Worm (Caenorhabditis elegans) whole organism, mixed stage, embryonic: Measurements from ENCODE around the gene bed-1.

Experiments used
- M03D4.4 ChIP-seq: sonication (generic microtip); optimal IDR thresholded peaks from 2 replicates; lab custom pipeline; 2017; ENCODE audit warnings: mild to moderate bottlenecking, missing genetic modification characterization, missing compliant biosample characterization
- bed-3 ChIP-seq: fragments of 200-800 bp; sonication (Bioruptor generic); optimal IDR thresholded peaks from 3 replicates; lab custom pipeline; 2018; ENCODE audit warnings: mild to moderate bottlenecking, missing genetic modification characterization, moderate library complexity, missing compliant biosample characterization
- blmp-1 ChIP-seq: fragments of 150-350 bp; optimal IDR thresholded peaks from 2 replicates; lab custom pipeline; 2014; ENCODE audit warnings: missing biosample characterization, missing genetic modification characterization
- ceh-39 ChIP-seq: fragments of 150-350 bp; optimal IDR thresholded peaks from 2 replicates; lab custom pipeline; 2014; ENCODE audit warnings: missing biosample characterization, missing genetic modification characterization
- ceh-43 ChIP-seq: fragments of 200-800 bp; sonication (Bioruptor generic); optimal IDR thresholded peaks from 2 replicates; lab custom pipeline; 2018; ENCODE audit warnings: mild to moderate bottlenecking, missing genetic modification characterization, moderate library complexity, missing compliant biosample characterization
- ceh-83 ChIP-seq: fragments of 200-800 bp; sonication (Bioruptor generic); optimal IDR thresholded peaks from 2 replicates; lab custom pipeline; 2018; ENCODE audit warnings: mild to moderate bottlenecking, missing genetic modification characterization, missing compliant biosample characterization
- ces-1 ChIP-seq: fragments of 150-350 bp; optimal IDR thresholded peaks from 2 replicates; lab custom pipeline; 2014; ENCODE audit warnings: missing biosample characterization, missing genetic modification reagents, missing genetic modification characterization
- cnd-1 ChIP-seq: fragments of 200-800 bp; sonication (Bioruptor generic); optimal IDR thresholded peaks from 2 replicates; lab custom pipeline; 2018; ENCODE audit warnings: mild to moderate bottlenecking, missing genetic modification characterization, missing compliant biosample characterization
- drap-1 ChIP-seq: fragments of 200-800 bp; sonication (Bioruptor generic); optimal IDR thresholded peaks from 3 replicates; lab custom pipeline; 2018; ENCODE audit warnings: mild to moderate bottlenecking, missing genetic modification characterization, missing compliant biosample characterization
- elt-1 ChIP-seq: sonication (generic microtip); optimal IDR thresholded peaks from 2 replicates; lab custom pipeline; 2017; ENCODE audit warnings: missing genetic modification characterization, mild to moderate bottlenecking, missing compliant biosample characterization, antibody characterized with exemption, moderate library complexity, borderline replicate concordance; ENCODE audit not compliant: insufficient read depth
- elt-3 ChIP-seq: fragments of 150-350 bp; optimal IDR thresholded peaks from 2 replicates; lab custom pipeline; 2014; ENCODE audit warnings: missing biosample characterization, missing genetic modification characterization
- flh-1 ChIP-seq: fragments of 200-800 bp; sonication (Bioruptor generic); optimal IDR thresholded peaks from 2 replicates; lab custom pipeline; 2018; ENCODE audit warnings: mild to moderate bottlenecking, missing genetic modification characterization, moderate library complexity, missing compliant biosample characterization
- ham-2 ChIP-seq: fragments of 200-800 bp; sonication (Bioruptor generic); optimal IDR thresholded peaks from 2 replicates; lab custom pipeline; 2018; ENCODE audit warnings: mild to moderate bottlenecking, missing genetic modification characterization, missing compliant biosample characterization
- hlh-1 ChIP-seq: fragments of 150-350 bp; optimal IDR thresholded peaks from 2 replicates; lab custom pipeline; 2014; ENCODE audit warnings: missing biosample characterization, missing genetic modification reagents, missing genetic modification characterization
- lin-13 ChIP-seq: fragments of 150-350 bp; optimal IDR thresholded peaks from 2 replicates; lab custom pipeline; 2014; ENCODE audit warnings: missing biosample characterization, missing genetic modification characterization
- lin-32 ChIP-seq: fragments of 200-800 bp; sonication (Bioruptor generic); optimal IDR thresholded peaks from 2 replicates; lab custom pipeline; 2018; ENCODE audit warnings: mild to moderate bottlenecking, missing genetic modification characterization, missing compliant biosample characterization
- lsy-2 ChIP-seq: fragments of 150-350 bp; optimal IDR thresholded peaks from 2 replicates; lab custom pipeline; 2014; ENCODE audit warnings: missing biosample characterization, missing genetic modification characterization
- mab-5 ChIP-seq: fragments of 150-350 bp; optimal IDR thresholded peaks from 2 replicates; lab custom pipeline; 2014; ENCODE audit warnings: missing biosample characterization, missing genetic modification characterization
- mep-1 ChIP-seq: fragments of 150-350 bp; optimal IDR thresholded peaks from 2 replicates; lab custom pipeline; 2017; ENCODE audit warnings: missing biosample characterization, missing genetic modification reagents, missing genetic modification characterization, inconsistent platforms
- mls-2 ChIP-seq: sonication (generic microtip); optimal IDR thresholded peaks from 2 replicates; lab custom pipeline; 2016; ENCODE audit warnings: mild to moderate bottlenecking, missing genetic modification characterization, moderate library complexity, missing compliant biosample characterization
- nhr-12 ChIP-seq: fragments of 150-350 bp; optimal IDR thresholded peaks from 2 replicates; lab custom pipeline; 2014; ENCODE audit warnings: missing biosample characterization, missing genetic modification characterization
- nhr-2 ChIP-seq: fragments of 150-350 bp; optimal IDR thresholded peaks from 2 replicates; lab custom pipeline; 2014; ENCODE audit warnings: missing biosample characterization, missing genetic modification characterization
- nhr-237 ChIP-seq: fragments of 150-350 bp; optimal IDR thresholded peaks from 2 replicates; lab custom pipeline; 2014; ENCODE audit warnings: missing biosample characterization, missing genetic modification characterization
- nhr-76 ChIP-seq: sonication (generic microtip); optimal IDR thresholded peaks from 2 replicates; lab custom pipeline; 2017; ENCODE audit warnings: missing biosample characterization, missing genetic modification characterization
- pha-4 ChIP-seq: fragments of 150-350 bp; optimal IDR thresholded peaks from 2 replicates; lab custom pipeline; 2018; ENCODE audit warnings: missing biosample characterization, missing genetic modification reagents, missing genetic modification characterization
- sem-2 ChIP-seq: fragments of 200-800 bp; sonication (Bioruptor generic); optimal IDR thresholded peaks from 2 replicates; lab custom pipeline; 2018; ENCODE audit warnings: mild to moderate bottlenecking, missing genetic modification characterization, missing compliant biosample characterization
- snpc-4 ChIP-seq: fragments of 150-350 bp; optimal IDR thresholded peaks from 2 replicates; lab custom pipeline; 2014; ENCODE audit warnings: missing biosample characterization, missing genetic modification characterization
- sptf-1 ChIP-seq: sonication (generic microtip); optimal IDR thresholded peaks from 2 replicates; lab custom pipeline; 2017; ENCODE audit warnings: mild to moderate bottlenecking, missing genetic modification characterization, moderate library complexity, missing compliant biosample characterization
- tbx-8 ChIP-seq: fragments of 200-800 bp; sonication (Bioruptor generic); optimal IDR thresholded peaks from 2 replicates; lab custom pipeline; 2018; ENCODE audit warnings: mild to moderate bottlenecking, missing genetic modification characterization, moderate library complexity, missing compliant biosample characterization
- unc-120 ChIP-seq: sonication (generic microtip); optimal IDR thresholded peaks from 2 replicates; lab custom pipeline; 2017; ENCODE audit warnings: missing genetic modification characterization, missing compliant biosample characterization; ENCODE audit not compliant: poor library complexity, severe bottlenecking
- unc-39 ChIP-seq: fragments of 150-350 bp; optimal IDR thresholded peaks from 2 replicates; lab custom pipeline; 2014; ENCODE audit warnings: missing biosample characterization, missing genetic modification characterization
- unc-62 ChIP-seq: fragments of 150-350 bp; optimal IDR thresholded peaks from 2 replicates; lab custom pipeline; 2014; ENCODE audit warnings: missing biosample characterization, missing genetic modification reagents, missing genetic modification characterization
- zip-8 ChIP-seq: fragments of 150-350 bp; optimal IDR thresholded peaks from 2 replicates; lab custom pipeline; 2014; ENCODE audit warnings: missing biosample characterization, missing genetic modification characterization
- ztf-11 ChIP-seq: fragments of 150-350 bp; optimal IDR thresholded peaks from 2 replicates; lab custom pipeline; 2014; ENCODE audit warnings: missing biosample characterization, missing genetic modification characterization

The bed-1 gene

DNA sequence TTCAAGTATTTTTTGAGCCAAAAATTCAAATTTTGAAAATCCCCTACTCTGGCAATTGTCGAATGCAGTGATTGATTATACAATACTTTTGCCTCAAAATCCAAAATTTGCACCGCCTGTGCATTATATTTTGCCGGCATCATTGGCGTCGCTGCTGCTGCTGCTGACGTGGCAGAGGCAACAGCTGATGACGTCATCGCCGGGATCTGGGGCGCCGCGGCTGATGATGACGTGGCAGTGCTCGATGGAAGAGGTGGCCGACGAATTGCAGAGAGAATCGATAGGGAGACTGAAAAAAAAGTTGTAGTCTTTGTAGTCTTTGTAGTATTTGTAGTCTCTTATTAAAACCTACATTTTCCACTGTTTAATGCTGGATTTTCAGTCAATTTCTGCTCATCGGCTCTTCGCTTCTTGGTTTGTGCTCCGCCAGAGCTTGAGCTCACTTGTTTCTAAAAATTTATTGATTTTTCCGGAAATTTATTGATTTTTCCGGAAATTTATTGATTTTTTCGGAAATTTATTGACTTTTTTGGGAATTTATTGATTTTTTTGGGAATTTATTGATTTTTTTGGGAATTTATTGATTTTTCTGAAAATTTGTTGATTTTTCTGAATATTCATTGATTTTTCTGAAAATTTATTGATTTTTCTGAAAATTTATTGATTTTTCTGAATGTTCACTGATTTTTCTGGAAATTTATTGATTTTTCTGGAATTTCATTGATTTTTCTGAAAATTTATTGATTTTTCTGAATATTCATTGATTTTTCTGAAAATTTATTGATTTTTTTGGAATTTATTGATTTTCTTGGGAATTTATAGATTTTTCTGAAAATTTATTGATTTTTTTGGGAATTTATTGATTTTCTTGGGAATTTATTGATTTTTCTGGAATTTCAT, 3.7 kb downstream of the bed-1 start:
- no peak for TF ChIP-seq hlh-1 (tag; lab: Kevin White, UChicago)
- no peak for TF ChIP-seq blmp-1 (tag; lab: Kevin White, UChicago)
- no peak for TF ChIP-seq mls-2 (tag; lab: Kevin White, UChicago)
- TF ChIP-seq elt-1 (tag; lab: Kevin White, UChicago) = no peak
- no peak for TF ChIP-seq unc-62 (GFP tag; lab: Kevin White, UChicago)
- TF ChIP-seq ceh-83 (GFP tag; lab: Kevin White, UChicago) = no peak
- TF ChIP-seq zip-8 = peak; percentile 63
- TF ChIP-seq ceh-39 = no peak
- TF ChIP-seq, all 35 proteins: peak for 1

DNA sequence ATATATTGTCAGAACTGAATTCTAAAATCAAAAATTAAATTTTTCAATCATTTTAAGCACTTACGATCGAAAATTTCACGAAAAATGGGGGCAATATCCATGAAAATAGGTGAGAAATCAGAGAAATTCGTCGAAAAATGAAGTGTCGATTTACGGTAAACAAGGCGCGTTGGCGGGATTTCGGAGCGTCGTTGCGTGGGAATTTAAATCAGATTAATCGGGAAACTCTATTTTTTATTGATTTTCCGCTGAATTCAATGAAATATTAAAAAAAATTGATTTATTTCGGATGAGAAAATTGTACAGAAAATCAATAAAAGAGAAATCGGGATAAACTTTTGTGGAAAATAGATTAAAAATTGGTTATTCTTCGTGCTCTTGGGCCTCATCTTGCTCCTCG, 5.5 kb downstream of the bed-1 start, which contains the start of gene Y39B6A.13:
Y39B6A.13 (minus strand) TSS at position 166 of the 400 bp plus-strand sequence.
- TF ChIP-seq lsy-2 (tag; lab: Kevin White, UChicago) = peak; percentile 17
- no peak for TF ChIP-seq sptf-1 (tag; lab: Kevin White, UChicago)
- TF ChIP-seq flh-1 (GFP tag; lab: Kevin White, UChicago) = no peak
- TF ChIP-seq nhr-237 = no peak
- TF ChIP-seq drap-1 (GFP tag; lab: Kevin White, UChicago) = no peak
- TF ChIP-seq tbx-8 = no peak
- TF ChIP-seq ces-1 (GFP tag; lab: Kevin White, UChicago) = peak; percentile 86
- no peak for TF ChIP-seq mep-1 (tag; lab: Kevin White, UChicago)
- TF ChIP-seq mab-5 (tag; lab: Kevin White, UChicago) = no peak
- no peak for TF ChIP-seq M03D4.4 (tag; lab: Kevin White, UChicago)
- TF ChIP-seq nhr-76 = no peak
- peak; percentile 3 for TF ChIP-seq lin-13 (tag; lab: Kevin White, UChicago)
- TF ChIP-seq ceh-83 (GFP tag; lab: Kevin White, UChicago) = no peak
- peak; percentile 12 for TF ChIP-seq pha-4 (tag; lab: Kevin White, UChicago)
- TF ChIP-seq elt-3 (tag; lab: Kevin White, UChicago) = no peak
- no peak for TF ChIP-seq bed-3 (GFP tag; lab: Kevin White, UChicago)

- TF ChIP-seq pha-4 (tag; lab: Kevin White, UChicago) (no peak), ztf-11 (tag; lab: Kevin White, UChicago) (no peak), mab-5 (tag; lab: Kevin White, UChicago) (no peak), ceh-39 (no peak), nhr-237 (no peak)
Measured at ce11 chrV:19118312-19118711, 6.4 kb downstream of the bed-1 start, which contains the start of gene pro-3. Gene pro-3, minus strand, starts transcription at chrV:19118412.

ce11 chrV:19116872-19117372, 7.8 kb downstream of the bed-1 start:
- TF ChIP-seq sptf-1 (tag; lab: Kevin White, UChicago) (no peak), nhr-12 (no peak), unc-62 (GFP tag; lab: Kevin White, UChicago) (no peak), lin-32 (GFP tag; lab: Kevin White, UChicago) (no peak), unc-120 (tag; lab: Kevin White, UChicago) (no peak), elt-3 (tag; lab: Kevin White, UChicago) (no peak), ceh-43 (GFP tag; lab: Kevin White, UChicago) (no peak), sem-2 (no peak), mls-2 (tag; lab: Kevin White, UChicago) (no peak), M03D4.4 (tag; lab: Kevin White, UChicago) (no peak), bed-3 (GFP tag; lab: Kevin White, UChicago) (no peak)

ce11 chrV:19107065-19107464, 17.7 kb downstream of the bed-1 start:
- no peak for TF ChIP-seq ceh-39
- no peak for TF ChIP-seq drap-1 (GFP tag; lab: Kevin White, UChicago)
- TF ChIP-seq unc-120 (tag; lab: Kevin White, UChicago) = no peak
- TF ChIP-seq nhr-12 = no peak
- no peak for TF ChIP-seq nhr-2 (tag; lab: Kevin White, UChicago)
- no peak for TF ChIP-seq unc-39
- no peak for TF ChIP-seq M03D4.4 (tag; lab: Kevin White, UChicago)
- no peak for TF ChIP-seq tbx-8
- no peak for TF ChIP-seq flh-1 (GFP tag; lab: Kevin White, UChicago)
- no peak for TF ChIP-seq lin-13 (tag; lab: Kevin White, UChicago)
- no peak for TF ChIP-seq pha-4 (tag; lab: Kevin White, UChicago)
- no peak for TF ChIP-seq mab-5 (tag; lab: Kevin White, UChicago)
- no peak for TF ChIP-seq sptf-1 (tag; lab: Kevin White, UChicago)
- no peak for TF ChIP-seq bed-3 (GFP tag; lab: Kevin White, UChicago)
- no peak for TF ChIP-seq cnd-1 (tag; lab: Kevin White, UChicago)
- TF ChIP-seq elt-1 (tag; lab: Kevin White, UChicago) = no peak
- no peak for TF ChIP-seq zip-8
- TF ChIP-seq ham-2 (GFP tag; lab: Kevin White, UChicago) = no peak
- no peak for TF ChIP-seq nhr-237
- TF ChIP-seq snpc-4 = no peak
